Fruit fly (Drosophila melanogaster) whole organism, embryonic: ENCODE measurements around the gene MTF-1.

Experiments used
- C15 ChIP-seq: fragments of 200-800 bp; sonication (Bioruptor generic); IDR thresholded peaks from 3 replicates; pipeline ENCODE4 v1.3.6; 2022; ENCODE audit warnings: missing biosample characterization, missing genetic modification characterization
- CG10431 ChIP-seq: fragments of 200-800 bp; sonication (Bioruptor generic); optimal IDR thresholded peaks from 3 replicates; lab custom pipeline; 2018; ENCODE audit warnings: missing biosample characterization, mild to moderate bottlenecking, missing genetic modification characterization
- CG10565 ChIP-seq: fragments of 200-800 bp; sonication (Bioruptor generic); optimal IDR thresholded peaks from 3 replicates; lab custom pipeline; 2016; ENCODE audit warnings: missing biosample characterization, mild to moderate bottlenecking, missing genetic modification characterization
- CG13123 ChIP-seq: fragments of 200-800 bp; sonication (Bioruptor generic); optimal IDR thresholded peaks from 2 replicates; lab custom pipeline; 2016; ENCODE audit warnings: missing biosample characterization, missing genetic modification characterization
- CG13624 ChIP-seq: fragments of 200-800 bp; sonication (Bioruptor generic); optimal IDR thresholded peaks from 2 replicates; lab custom pipeline; 2016; ENCODE audit warnings: missing biosample characterization, missing genetic modification characterization
- CG14965 ChIP-seq: fragments of 200-800 bp; sonication (Bioruptor generic); optimal IDR thresholded peaks from 2 replicates; lab custom pipeline; 2016; ENCODE audit warnings: missing biosample characterization, missing genetic modification characterization, borderline replicate concordance
- CG18764 ChIP-seq: fragments of 200-800 bp; sonication (Bioruptor generic); optimal IDR thresholded peaks from 3 replicates; lab custom pipeline; 2016; ENCODE audit warnings: missing biosample characterization, missing genetic modification characterization
- CG2120 ChIP-seq: fragments of 200-800 bp; sonication (Bioruptor generic); optimal IDR thresholded peaks from 3 replicates; lab custom pipeline; 2016; ENCODE audit warnings: missing biosample characterization, missing genetic modification characterization
- CG2202 ChIP-seq: fragments of 200-800 bp; sonication (Bioruptor generic); optimal IDR thresholded peaks from 2 replicates; lab custom pipeline; 2018; ENCODE audit warnings: missing biosample characterization, mild to moderate bottlenecking, missing genetic modification characterization
- CG32532 ChIP-seq: fragments of 200-800 bp; sonication (Bioruptor generic); IDR thresholded peaks from 2 replicates; pipeline ENCODE4 v1.3.6; 2022; ENCODE audit warnings: missing biosample characterization, missing genetic modification characterization
- CG32767 ChIP-seq: fragments of 200-800 bp; sonication (Bioruptor generic); IDR thresholded peaks from 2 replicates; pipeline ENCODE4 v1.3.6; 2022; ENCODE audit warnings: missing biosample characterization, missing genetic modification characterization
- CG3281 ChIP-seq: fragments of 200-800 bp; sonication (Bioruptor generic); optimal IDR thresholded peaks from 3 replicates; lab custom pipeline; 2017; ENCODE audit warnings: missing biosample characterization, mild to moderate bottlenecking, missing genetic modification characterization
- CG6791 ChIP-seq: fragments of 200-800 bp; sonication (Bioruptor generic); IDR thresholded peaks from 3 replicates; pipeline ENCODE4 v1.3.6; 2022; ENCODE audit warnings: missing biosample characterization, missing genetic modification characterization; ENCODE audit not compliant: partially characterized antibody
- CG6813 ChIP-seq: fragments of 200-800 bp; sonication (Bioruptor generic); optimal IDR thresholded peaks from 2 replicates; lab custom pipeline; 2017; ENCODE audit warnings: missing biosample characterization, missing genetic modification characterization, mild to moderate bottlenecking, moderate library complexity, missing genetic modification reagents
- CG8290 ChIP-seq, 3 experiments: fragments of 200-800 bp; sonication (Bioruptor generic); optimal IDR thresholded peaks; 2 replicates each; lab custom pipeline; 2016 to 2019; ENCODE audit warnings: missing biosample characterization in 3 of 3, missing genetic modification characterization in 3 of 3, mild to moderate bottlenecking in 2 of 3, moderate library complexity in 1 of 3
- CG9215 ChIP-seq: fragments of 200-800 bp; sonication (Bioruptor generic); IDR thresholded peaks from 2 replicates; pipeline ENCODE4 v1.3.6; 2022; ENCODE audit warnings: missing biosample characterization, missing genetic modification characterization
- CG9727 ChIP-seq: fragments of 200-800 bp; sonication (Bioruptor generic); optimal IDR thresholded peaks from 3 replicates; lab custom pipeline; 2017; ENCODE audit warnings: missing biosample characterization, mild to moderate bottlenecking, missing genetic modification characterization
- Camta ChIP-seq: fragments of 200-800 bp; sonication (Bioruptor generic); optimal IDR thresholded peaks from 2 replicates; lab custom pipeline; 2016; ENCODE audit warnings: missing biosample characterization, missing genetic modification characterization
- Dbx ChIP-seq: fragments of 200-800 bp; sonication (Bioruptor generic); IDR thresholded peaks from 3 replicates; pipeline ENCODE4 v1.3.6; 2022; ENCODE audit warnings: missing biosample characterization, missing genetic modification characterization
- Dll ChIP-seq: fragments of 200-800 bp; sonication (Bioruptor generic); IDR thresholded peaks from 4 replicates; pipeline ENCODE4 v1.3.6; 2022; ENCODE audit warnings: missing biosample characterization, missing genetic modification characterization; ENCODE audit not compliant: partially characterized antibody
- Doc2 ChIP-seq: fragments of 200-800 bp; sonication (Bioruptor generic); IDR thresholded peaks from 2 replicates; pipeline ENCODE4 v1.3.6; 2022; ENCODE audit warnings: missing biosample characterization, missing genetic modification characterization
- HLH4C ChIP-seq: fragments of 200-800 bp; sonication (Bioruptor generic); IDR thresholded peaks from 3 replicates; pipeline ENCODE4 v1.3.6; 2022; ENCODE audit warnings: missing biosample characterization, missing genetic modification characterization; ENCODE audit not compliant: partially characterized antibody
- Hmx ChIP-seq: fragments of 200-800 bp; sonication (Bioruptor generic); optimal IDR thresholded peaks from 2 replicates; lab custom pipeline; 2016; ENCODE audit warnings: missing biosample characterization, missing genetic modification characterization
- MBD-R2 ChIP-seq: fragments of 200-800 bp; sonication (Bioruptor generic); IDR thresholded peaks from 2 replicates; pipeline ENCODE4 v1.3.6; 2022; ENCODE audit warnings: missing biosample characterization, missing genetic modification characterization
- MESR4 ChIP-seq: fragments of 200-800 bp; sonication (Bioruptor generic); optimal IDR thresholded peaks from 2 replicates; lab custom pipeline; 2018; ENCODE audit warnings: missing biosample characterization, mild to moderate bottlenecking, missing genetic modification characterization, moderate library complexity
- Myb ChIP-seq: fragments of 200-800 bp; sonication (Bioruptor generic); optimal IDR thresholded peaks from 2 replicates; lab custom pipeline; 2016; ENCODE audit warnings: missing biosample characterization, missing genetic modification characterization
- Xbp1 ChIP-seq: fragments of 200-800 bp; sonication (Bioruptor generic); optimal IDR thresholded peaks from 3 replicates; lab custom pipeline; 2016; ENCODE audit warnings: missing biosample characterization, mild to moderate bottlenecking, missing genetic modification characterization
- ab ChIP-seq: fragments of 200-800 bp; sonication (Bioruptor generic); optimal IDR thresholded peaks from 2 replicates; lab custom pipeline; 2016; ENCODE audit warnings: missing biosample characterization, missing genetic modification characterization
- br ChIP-seq: fragments of >200 bp; optimal IDR thresholded peaks from 2 replicates; lab custom pipeline; 2017
- chn ChIP-seq: fragments of 200-800 bp; sonication (Bioruptor generic); optimal IDR thresholded peaks from 2 replicates; lab custom pipeline; 2016; ENCODE audit warnings: missing biosample characterization, missing genetic modification characterization
- ci ChIP-seq: fragments of 200-800 bp; sonication (Bioruptor generic); IDR thresholded peaks from 3 replicates; pipeline ENCODE4 v1.3.6; 2022; ENCODE audit warnings: missing biosample characterization, missing genetic modification characterization
- dimm ChIP-seq: fragments of 200-800 bp; sonication (Bioruptor generic); IDR thresholded peaks from 2 replicates; pipeline ENCODE4 v1.3.6; 2022; ENCODE audit warnings: missing biosample characterization, missing genetic modification characterization
- esg ChIP-seq: fragments of 200-800 bp; sonication (Bioruptor generic); conservative IDR thresholded peaks from 2 replicates; pipeline ENCODE4 v1.3.6; 2022; ENCODE audit warnings: missing biosample characterization, missing genetic modification characterization
- eyg ChIP-seq: fragments of 200-800 bp; sonication (Bioruptor generic); optimal IDR thresholded peaks from 3 replicates; lab custom pipeline; 2016; ENCODE audit warnings: missing biosample characterization, missing genetic modification characterization
- fd96Cb ChIP-seq: fragments of 200-800 bp; sonication (Bioruptor generic); optimal IDR thresholded peaks from 2 replicates; lab custom pipeline; 2018; ENCODE audit warnings: missing biosample characterization, mild to moderate bottlenecking, missing genetic modification characterization, moderate library complexity
- gce ChIP-seq: fragments of 200-800 bp; sonication (Bioruptor generic); IDR thresholded peaks from 3 replicates; pipeline ENCODE4 v1.3.6; 2022; ENCODE audit warnings: missing biosample characterization, missing genetic modification characterization
- grau ChIP-seq: fragments of 200-800 bp; optimal IDR thresholded peaks from 3 replicates; lab custom pipeline; 2019; ENCODE audit warnings: missing biosample characterization, mild to moderate bottlenecking, missing genetic modification characterization, moderate library complexity
- gt ChIP-seq: fragments of 200-800 bp; sonication (Bioruptor generic); IDR thresholded peaks from 2 replicates; pipeline ENCODE4 v1.3.6; 2022; ENCODE audit warnings: missing biosample characterization, missing genetic modification characterization
- hbn ChIP-seq: fragments of 200-800 bp; sonication (Bioruptor generic); IDR thresholded peaks from 2 replicates; pipeline ENCODE4 v1.3.6; 2022; ENCODE audit warnings: missing biosample characterization, missing genetic modification characterization; ENCODE audit not compliant: partially characterized antibody
- her ChIP-seq: fragments of 200-800 bp; sonication (Bioruptor generic); optimal IDR thresholded peaks from 2 replicates; lab custom pipeline; 2016; ENCODE audit warnings: missing biosample characterization, missing genetic modification characterization
- lov ChIP-seq, 2 experiments: fragments of 200-800 bp in 1 of 2; fragments of >200 bp in 1 of 2; sonication (Bioruptor generic) in 1 of 2; IDR thresholded peaks in 1 of 2; optimal IDR thresholded peaks in 1 of 2; 2 replicates in 1 of 2; 3 replicates in 1 of 2; pipeline versions ENCODE4 v1.3.6 to Lab custom; 2017 to 2022; ENCODE audit warnings: missing biosample characterization in 1 of 2, missing genetic modification characterization in 1 of 2
- luna ChIP-seq: fragments of 200-800 bp; sonication (Bioruptor generic); optimal IDR thresholded peaks from 2 replicates; lab custom pipeline; 2016; ENCODE audit warnings: missing biosample characterization, missing genetic modification characterization
- nerfin-1 ChIP-seq: fragments of 200-800 bp; sonication (Bioruptor generic); optimal IDR thresholded peaks from 3 replicates; lab custom pipeline; 2019; ENCODE audit warnings: missing biosample characterization, mild to moderate bottlenecking, missing genetic modification characterization, moderate library complexity
- sima ChIP-seq: fragments of 200-800 bp; sonication (Bioruptor generic); optimal IDR thresholded peaks from 2 replicates; lab custom pipeline; 2016; ENCODE audit warnings: missing biosample characterization, missing genetic modification characterization
- sob ChIP-seq: fragments of 200-800 bp; sonication (Bioruptor generic); IDR thresholded peaks from 2 replicates; pipeline ENCODE4 v1.3.6; 2022; ENCODE audit warnings: missing biosample characterization, missing genetic modification characterization
- ssp ChIP-seq: fragments of 200-800 bp; sonication (Bioruptor generic); IDR thresholded peaks from 2 replicates; pipeline ENCODE4 v1.3.6; 2022; ENCODE audit warnings: missing biosample characterization, missing genetic modification characterization
- tap ChIP-seq: fragments of 200-800 bp; optimal IDR thresholded peaks from 3 replicates; lab custom pipeline; 2019; ENCODE audit warnings: missing biosample characterization, mild to moderate bottlenecking, missing genetic modification characterization, moderate library complexity
- usp ChIP-seq: fragments of >200 bp; optimal IDR thresholded peaks from 2 replicates; lab custom pipeline; 2017; ENCODE audit warnings: missing biosample characterization, missing genetic modification characterization

The MTF-1 gene

dm6 chr3L:9425838-9426237, 4.3 kb upstream of the MTF-1 start (continued):
- TF ChIP-seq CG3281, result no peak

- TF ChIP-seq C15 (GFP tag; lab: Robert Waterston, UW) (peak; percentile 99), CG14965 (GFP tag; lab: Kevin White, UChicago) (peak; percentile 91), CG9727 (GFP tag; lab: Kevin White, UChicago) (peak; percentile 99), CG8290 (GFP tag; optimal IDR thresholded peaks at IDR 0.05; lab: Kevin White, UChicago) (peak; percentile 99), CG8290 (tag; optimal IDR thresholded peaks at IDR 0.05; lab: Kevin White, UChicago) (peak; percentile 98 to 100), Dbx (GFP tag; lab: Robert Waterston, UW) (peak; percentile 100), eyg (GFP tag; lab: Kevin White, UChicago) (peak; percentile 99), CG6791 (GFP tag; lab: Robert Waterston, UW) (peak; percentile 85), Myb (GFP tag; lab: Kevin White, UChicago) (peak; percentile 96), Xbp1 (peak; percentile 100), chn (GFP tag; lab: Kevin White, UChicago) (peak; percentile 100), nerfin-1 (tag; lab: Kevin White, UChicago) (peak; percentile 95), MBD-R2 (GFP tag; lab: Robert Waterston, UW) (peak; percentile 100), sima (peak; percentile 98), Camta (peak; percentile 99), CG6813 (peak; percentile 96), lov (optimal IDR thresholded peaks at IDR 0.05; lab: Kevin White, UChicago) (no peak), lov (GFP tag; IDR thresholded peaks at IDR 0.05; lab: Robert Waterston, UW) (peak; percentile 99), CG9215 (GFP tag; lab: Robert Waterston, UW) (peak; percentile 100), CG13123 (GFP tag; lab: Kevin White, UChicago) (peak; percentile 99), CG18764 (GFP tag; lab: Kevin White, UChicago) (peak; percentile 99), MESR4 (GFP tag; lab: Kevin White, UChicago) (peak; percentile 69), sob (GFP tag; lab: Robert Waterston, UW) (peak; percentile 100), br (lab: Kevin White, UChicago) (no peak), her (GFP tag; lab: Kevin White, UChicago) (peak; percentile 97), fd96Cb (tag; lab: Kevin White, UChicago) (peak; percentile 99), luna (GFP tag; lab: Kevin White, UChicago) (peak; percentile 99), usp (GFP tag; lab: Kevin White, UChicago) (no peak), tap (peak; percentile 95), Hmx (GFP tag; lab: Kevin White, UChicago) (peak; percentile 97), CG10565 (GFP tag; lab: Kevin White, UChicago) (peak; percentile 97), ci (GFP tag; lab: Robert Waterston, UW) (peak; percentile 99), CG2120 (peak; percentile 100), CG2202 (tag; lab: Kevin White, UChicago) (peak; percentile 96), HLH4C (GFP tag; lab: Robert Waterston, UW) (peak; percentile 87), Doc2 (GFP tag; lab: Robert Waterston, UW) (peak; percentile 98), gce (GFP tag; lab: Robert Waterston, UW) (peak; percentile 98), grau (tag; lab: Kevin White, UChicago) (peak; percentile 98), CG13624 (GFP tag; lab: Kevin White, UChicago) (peak; percentile 100), Dll (GFP tag; lab: Robert Waterston, UW) (peak; percentile 93), dimm (GFP tag; lab: Robert Waterston, UW) (peak; percentile 98), esg (GFP tag; lab: Robert Waterston, UW) (peak; percentile 100), hbn (GFP tag; lab: Robert Waterston, UW) (peak; percentile 83), ssp (GFP tag; lab: Robert Waterston, UW) (peak; percentile 97), gt (GFP tag; lab: Robert Waterston, UW) (peak; percentile 99), ab (GFP tag; lab: Kevin White, UChicago) (peak; percentile 99), CG10431 (GFP tag; lab: Kevin White, UChicago) (peak; percentile 86), CG32767 (GFP tag; lab: Robert Waterston, UW) (peak; percentile 98), CG32532 (peak; percentile 100)
Measured at dm6 chr3L:9426656-9427294, 3.3 kb upstream of the MTF-1 start, which contains the start of the genes Atat and Shc. Atat (minus strand) TSS chr3L:9426758. Shc (plus strand) TSS chr3L:9427010.
